Worm (Caenorhabditis elegans) whole organism, early embryonic: Measurements from ENCODE around the gene D2045.8.

Source experiments
- B0310.2 ChIP-seq: sonication (generic microtip); optimal IDR thresholded peaks from 2 replicates; lab custom pipeline; 2016; ENCODE audit warnings: mild to moderate bottlenecking, missing genetic modification characterization, missing compliant biosample characterization
- F13C5.2 ChIP-seq: sonication (generic microtip); optimal IDR thresholded peaks from 2 replicates; lab custom pipeline; 2017; ENCODE audit warnings: mild to moderate bottlenecking, missing genetic modification characterization, inconsistent platforms, missing compliant biosample characterization
- aly-1 ChIP-seq: sonication (generic microtip); optimal IDR thresholded peaks from 2 replicates; lab custom pipeline; 2016; ENCODE audit warnings: missing genetic modification characterization, missing compliant biosample characterization
- ama-1 ChIP-seq: fragments of 150-350 bp; optimal IDR thresholded peaks from 2 replicates; lab custom pipeline; 2014
- ceh-13 ChIP-seq: fragments of 200-800 bp; sonication (Bioruptor generic); optimal IDR thresholded peaks from 2 replicates; lab custom pipeline; 2018; ENCODE audit warnings: mild to moderate bottlenecking, missing genetic modification characterization, missing compliant biosample characterization
- ceh-36 ChIP-seq: sonication (generic microtip); optimal IDR thresholded peaks from 2 replicates; lab custom pipeline; 2016; ENCODE audit warnings: missing genetic modification characterization, inconsistent platforms, missing compliant biosample characterization
- ets-7 ChIP-seq: sonication (generic microtip); optimal IDR thresholded peaks from 2 replicates; lab custom pipeline; 2016; ENCODE audit warnings: missing genotype, missing genetic modification characterization, missing compliant biosample characterization
- flt-1 ChIP-seq: fragments of 200-800 bp; sonication (Bioruptor generic); IDR thresholded peaks from 2 replicates; pipeline ENCODE4 v1.3.6; 2022; ENCODE audit warnings: missing genetic modification characterization, missing compliant biosample characterization
- hmbx-1 ChIP-seq: sonication (generic microtip); optimal IDR thresholded peaks from 2 replicates; lab custom pipeline; 2016; ENCODE audit warnings: mild to moderate bottlenecking, missing genetic modification characterization, missing compliant biosample characterization
- hmg-4 ChIP-seq: fragments of 200-800 bp; sonication (Bioruptor generic); optimal IDR thresholded peaks from 2 replicates; lab custom pipeline; 2018; ENCODE audit warnings: mild to moderate bottlenecking, missing genetic modification characterization, missing compliant biosample characterization
- hnd-1 ChIP-seq: sonication (generic microtip); optimal IDR thresholded peaks from 2 replicates; lab custom pipeline; 2016; ENCODE audit warnings: missing genetic modification characterization, missing compliant biosample characterization
- pes-1 ChIP-seq: fragments of 200-800 bp; sonication (Bioruptor generic); IDR thresholded peaks from 2 replicates; pipeline ENCODE4 v1.3.6; 2022; ENCODE audit warnings: missing genetic modification reagents, missing genetic modification characterization, missing compliant biosample characterization
- scrt-1 ChIP-seq: fragments of 200-800 bp; sonication (Bioruptor generic); IDR thresholded peaks from 2 replicates; pipeline ENCODE4 v1.3.6; 2022; ENCODE audit warnings: missing genetic modification characterization, missing compliant biosample characterization
- sea-1 ChIP-seq: fragments of 200-800 bp; sonication (Bioruptor generic); conservative IDR thresholded peaks from 2 replicates; pipeline ENCODE4 v1.3.6; 2022; ENCODE audit warnings: missing genetic modification characterization, missing compliant biosample characterization
- tbx-11 ChIP-seq: fragments of 200-800 bp; sonication (Bioruptor generic); IDR thresholded peaks from 2 replicates; pipeline ENCODE4 v1.3.6; 2022; ENCODE audit warnings: missing genetic modification characterization, missing compliant biosample characterization
- tbx-37 ChIP-seq: fragments of 200-800 bp; sonication (Bioruptor generic); conservative IDR thresholded peaks from 2 replicates; pipeline ENCODE4 v1.3.6; 2022; ENCODE audit warnings: missing genetic modification reagents, missing genetic modification characterization, missing compliant biosample characterization
- tra-4 ChIP-seq: sonication (generic microtip); optimal IDR thresholded peaks from 2 replicates; lab custom pipeline; 2017; ENCODE audit warnings: missing genetic modification characterization, missing compliant biosample characterization

The D2045.8 gene

DNA sequence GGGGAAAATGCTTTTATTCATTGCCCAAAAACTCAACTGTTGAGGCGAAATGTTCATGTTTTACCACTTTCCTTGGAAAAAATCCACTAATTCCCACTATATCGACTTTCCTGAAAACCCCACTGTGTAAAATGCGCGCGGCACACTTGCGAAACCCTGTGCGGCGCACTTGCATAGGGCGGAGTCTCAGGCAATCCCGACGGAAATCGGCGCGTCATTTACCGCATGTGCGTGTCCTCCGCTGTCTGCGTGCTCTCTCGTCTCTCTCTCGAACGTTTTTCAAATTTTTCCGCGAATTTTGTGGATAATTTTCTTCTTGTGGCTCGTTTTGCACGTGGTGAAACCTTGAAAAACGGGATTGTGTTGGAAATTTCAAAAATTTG lies 20.9 kb upstream of the D2045.8 start, which contains the start of gene atx-2:
TSS of gene atx-2 (plus strand) at position 226 of the 383 bp plus-strand sequence.
- TF ChIP-seq pes-1 (GFP tag; lab: Robert Waterston, UW) (peak; percentile 98), tbx-37 (GFP tag; lab: Robert Waterston, UW) (peak; percentile 98), tbx-11 (GFP tag; lab: Robert Waterston, UW) (peak; percentile 97), sea-1 (GFP tag; lab: Robert Waterston, UW) (peak; percentile 99), hnd-1 (tag; lab: Kevin White, UChicago) (peak; percentile 92), ceh-36 (tag; lab: Kevin White, UChicago) (peak; percentile 97), hmbx-1 (tag; lab: Kevin White, UChicago) (peak; percentile 88), ceh-13 (GFP tag; lab: Kevin White, UChicago) (peak; percentile 97), flt-1 (GFP tag; lab: Robert Waterston, UW) (peak; percentile 95), F13C5.2 (tag; lab: Kevin White, UChicago) (peak; percentile 99), B0310.2 (tag; lab: Kevin White, UChicago) (peak; percentile 96), hmg-4 (GFP tag; lab: Kevin White, UChicago) (peak; percentile 99), tra-4 (peak; percentile 95), ama-1 (no peak), scrt-1 (peak; percentile 95), ets-7 (tag; lab: Kevin White, UChicago) (peak; percentile 91), aly-1 (peak; percentile 95)

DNA sequence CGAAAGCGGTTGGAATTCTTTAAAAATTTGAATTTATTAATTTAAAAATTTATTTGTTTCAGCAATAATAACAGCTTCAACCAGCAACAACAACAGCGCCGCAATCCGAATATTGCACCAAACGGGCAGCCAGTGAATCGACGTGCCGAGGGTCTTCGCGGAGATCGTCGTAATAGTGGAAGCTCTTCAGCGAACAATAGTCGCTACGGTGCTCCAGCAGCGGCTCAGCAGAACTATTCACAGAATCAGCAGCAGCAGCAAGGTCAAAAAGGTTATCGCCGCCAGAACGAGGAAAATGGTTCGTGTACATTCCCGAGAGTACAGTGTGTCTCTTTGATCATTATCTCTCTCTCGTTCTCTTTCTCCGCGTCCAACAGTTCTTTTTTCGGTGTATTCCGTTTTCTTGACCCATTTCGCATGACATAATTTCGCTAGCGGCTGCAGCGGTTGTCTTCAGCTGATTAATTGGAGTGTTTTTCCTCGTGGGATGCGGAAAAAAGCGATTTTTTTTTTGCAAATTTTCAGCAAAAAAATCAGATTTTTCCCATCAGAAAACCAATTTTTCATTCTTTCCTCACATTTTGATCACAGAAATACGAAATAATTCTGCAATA lies 19.0 kb upstream of the D2045.8 start:
- TF ChIP-seq F13C5.2 (tag; lab: Kevin White, UChicago): no peak
- no peak for TF ChIP-seq tbx-11 (GFP tag; lab: Robert Waterston, UW)
- no peak for TF ChIP-seq hnd-1 (tag; lab: Kevin White, UChicago)
- TF ChIP-seq ceh-36 (tag; lab: Kevin White, UChicago): no peak
- TF ChIP-seq ama-1: no peak
- no peak for TF ChIP-seq B0310.2 (tag; lab: Kevin White, UChicago)
- no peak for TF ChIP-seq hmg-4 (GFP tag; lab: Kevin White, UChicago)
- no peak for TF ChIP-seq ets-7 (tag; lab: Kevin White, UChicago)
- TF ChIP-seq tbx-37 (GFP tag; lab: Robert Waterston, UW): no peak
- no peak for TF ChIP-seq sea-1 (GFP tag; lab: Robert Waterston, UW)
- no peak for TF ChIP-seq flt-1 (GFP tag; lab: Robert Waterston, UW)
- no peak for TF ChIP-seq tra-4
- no peak for TF ChIP-seq pes-1 (GFP tag; lab: Robert Waterston, UW)
- no peak for TF ChIP-seq aly-1
- no peak for TF ChIP-seq ceh-13 (GFP tag; lab: Kevin White, UChicago)
- no peak for TF ChIP-seq scrt-1
- no peak for TF ChIP-seq hmbx-1 (tag; lab: Kevin White, UChicago)

DNA sequence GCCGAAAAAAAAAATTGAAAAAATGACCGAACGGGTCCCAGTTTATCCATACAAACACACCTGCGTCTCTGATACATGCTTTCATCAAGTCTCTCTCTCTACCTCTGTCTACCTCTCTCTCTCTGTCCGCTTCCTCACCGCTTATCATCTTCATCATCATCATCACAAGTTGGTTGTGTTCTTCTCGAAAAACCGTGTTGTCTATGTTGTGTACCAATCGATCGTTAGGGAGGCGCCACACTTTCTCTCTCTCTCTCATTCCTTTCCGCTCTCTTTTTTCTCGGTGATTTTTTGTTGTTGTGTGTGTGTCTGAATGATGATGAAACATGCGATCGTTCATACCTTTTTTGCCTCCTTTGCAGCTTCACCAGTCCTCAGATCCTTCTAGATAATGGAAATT lies 18.4 kb upstream of the D2045.8 start:
- TF ChIP-seq tbx-37 (GFP tag; lab: Robert Waterston, UW) (no peak), hmbx-1 (tag; lab: Kevin White, UChicago) (no peak), hmg-4 (GFP tag; lab: Kevin White, UChicago) (no peak), hnd-1 (tag; lab: Kevin White, UChicago) (no peak)

DNA sequence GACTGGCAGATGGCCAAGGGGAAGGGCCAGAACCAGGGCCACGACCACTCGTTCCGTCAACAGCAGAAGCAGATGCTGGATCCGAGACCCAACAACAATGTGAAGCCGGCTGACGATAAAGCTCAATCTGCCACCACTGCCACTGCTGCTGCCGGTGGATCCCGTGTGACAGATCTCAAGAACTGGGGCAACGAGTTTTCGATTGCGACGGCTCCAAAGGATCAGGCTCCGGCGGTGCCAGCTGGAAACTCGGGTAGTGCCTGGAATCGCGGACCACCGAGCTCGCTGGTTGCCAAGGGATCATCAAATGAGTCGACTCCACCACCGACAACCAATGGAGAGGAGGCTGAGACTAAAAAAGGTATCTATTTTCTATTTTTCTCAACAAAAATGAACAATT lies 17.6 kb upstream of the D2045.8 start:
- no peak for TF ChIP-seq F13C5.2 (tag; lab: Kevin White, UChicago)
- no peak for TF ChIP-seq hmbx-1 (tag; lab: Kevin White, UChicago)
- no peak for TF ChIP-seq tra-4
- TF ChIP-seq aly-1: no peak
- no peak for TF ChIP-seq ama-1
- no peak for TF ChIP-seq tbx-11 (GFP tag; lab: Robert Waterston, UW)

DNA sequence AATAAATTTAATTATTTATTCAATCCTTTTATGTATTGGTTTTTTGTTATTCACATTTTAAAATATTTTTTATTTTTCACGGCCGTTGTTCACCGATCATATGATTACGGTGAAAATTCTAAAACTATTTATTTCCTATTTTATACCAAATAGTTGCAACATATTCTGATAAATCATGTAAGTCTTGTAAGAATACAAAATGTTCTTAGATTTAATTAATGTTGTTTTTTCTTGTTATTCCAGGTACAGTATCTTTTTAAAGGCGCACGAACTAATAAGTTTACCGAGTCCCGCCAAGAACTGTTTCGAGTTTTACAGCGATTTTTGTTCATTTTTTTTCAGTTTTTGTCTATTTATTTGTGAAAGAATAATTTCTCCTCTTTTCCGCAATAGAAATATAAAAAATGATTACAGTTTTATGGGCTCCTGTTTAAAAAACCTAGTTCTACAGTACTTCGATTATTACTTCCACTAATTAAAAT lies 12.5 kb upstream of the D2045.8 start, which contains the start of gene D2045.5:
TSS of gene D2045.5 (minus strand) at position 51 of the 482 bp plus-strand sequence.
- TF ChIP-seq B0310.2 (tag; lab: Kevin White, UChicago): no peak
- no peak for TF ChIP-seq pes-1 (GFP tag; lab: Robert Waterston, UW)
- TF ChIP-seq ceh-36 (tag; lab: Kevin White, UChicago): no peak
- no peak for TF ChIP-seq sea-1 (GFP tag; lab: Robert Waterston, UW)
- no peak for TF ChIP-seq hmg-4 (GFP tag; lab: Kevin White, UChicago)
- TF ChIP-seq hmbx-1 (tag; lab: Kevin White, UChicago): no peak
- no peak for TF ChIP-seq ama-1
- TF ChIP-seq ets-7 (tag; lab: Kevin White, UChicago): no peak
- TF ChIP-seq ceh-13 (GFP tag; lab: Kevin White, UChicago): no peak
- TF ChIP-seq tbx-11 (GFP tag; lab: Robert Waterston, UW): no peak
- no peak for TF ChIP-seq tbx-37 (GFP tag; lab: Robert Waterston, UW)
- no peak for TF ChIP-seq F13C5.2 (tag; lab: Kevin White, UChicago)
- TF ChIP-seq scrt-1: no peak

- TF ChIP-seq ceh-13 (GFP tag; lab: Kevin White, UChicago) (no peak), flt-1 (GFP tag; lab: Robert Waterston, UW) (no peak), ceh-36 (tag; lab: Kevin White, UChicago) (no peak), hmg-4 (GFP tag; lab: Kevin White, UChicago) (no peak), ama-1 (no peak), tra-4 (no peak), aly-1 (no peak), scrt-1 (no peak), sea-1 (GFP tag; lab: Robert Waterston, UW) (no peak), B0310.2 (tag; lab: Kevin White, UChicago) (no peak)
These were observed 11.2 kb upstream of the D2045.8 start, which contains the start of gene cul-1 for ce11 chrIII:10470927-10471326. Gene cul-1 (plus strand): TSS chrIII:10471237.

DNA sequence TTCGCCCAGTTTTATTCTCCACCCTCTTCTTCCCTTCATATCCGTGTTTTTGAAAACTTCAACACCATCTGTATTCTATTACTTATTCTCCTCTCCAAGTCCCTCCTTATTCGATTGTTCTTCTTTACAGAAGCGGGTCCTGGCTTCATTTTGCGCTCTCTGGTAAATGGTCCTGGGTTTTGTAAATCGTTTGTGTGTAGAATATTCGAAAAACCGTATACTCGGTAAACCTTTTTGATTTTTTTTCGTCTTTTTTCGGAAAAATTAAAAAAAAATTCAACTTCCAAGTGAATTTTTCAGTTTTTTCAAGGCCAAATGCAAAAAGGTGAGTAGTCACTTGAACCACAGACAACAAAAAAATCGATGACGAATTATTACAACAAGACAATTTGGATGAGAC lies 7.1 kb upstream of the D2045.8 start, which contains the start of gene D2045.9:
TSS of gene D2045.9 (plus strand) at position 301 of the 400 bp plus-strand sequence.
- TF ChIP-seq tbx-11 (GFP tag; lab: Robert Waterston, UW) (no peak), ets-7 (tag; lab: Kevin White, UChicago) (no peak), hmg-4 (GFP tag; lab: Kevin White, UChicago) (no peak), flt-1 (GFP tag; lab: Robert Waterston, UW) (no peak), B0310.2 (tag; lab: Kevin White, UChicago) (no peak), tbx-37 (GFP tag; lab: Robert Waterston, UW) (no peak), tra-4 (no peak), hmbx-1 (tag; lab: Kevin White, UChicago) (no peak), ceh-13 (GFP tag; lab: Kevin White, UChicago) (no peak), ceh-36 (tag; lab: Kevin White, UChicago) (no peak), sea-1 (GFP tag; lab: Robert Waterston, UW) (no peak)
